Fruit fly (Drosophila melanogaster) whole organism, embryonic: ENCODE data around the gene CG17027.

Experiments used
- Bgb ChIP-seq: fragments of 200-800 bp; sonication (Bioruptor generic); IDR thresholded peaks from 2 replicates; pipeline ENCODE4 v1.3.6; 2022; ENCODE audit warnings: missing biosample characterization, missing genetic modification characterization; ENCODE audit not compliant: partially characterized antibody
- CG10462 ChIP-seq: fragments of 200-800 bp; sonication (Bioruptor generic); optimal IDR thresholded peaks from 2 replicates; lab custom pipeline; 2016; ENCODE audit warnings: missing biosample characterization, missing genetic modification characterization
- CG10654 ChIP-seq: fragments of 200-800 bp; sonication (Bioruptor generic); optimal IDR thresholded peaks from 2 replicates; lab custom pipeline; 2016; ENCODE audit warnings: missing biosample characterization, missing genetic modification characterization
- CG15073 ChIP-seq: fragments of 200-800 bp; sonication (Bioruptor generic); optimal IDR thresholded peaks from 2 replicates; lab custom pipeline; 2016; ENCODE audit warnings: missing biosample characterization, missing genetic modification characterization
- CG15479 ChIP-seq: fragments of 200-800 bp; sonication (Bioruptor generic); optimal IDR thresholded peaks from 3 replicates; lab custom pipeline; 2019; ENCODE audit warnings: missing biosample characterization, mild to moderate bottlenecking, missing genetic modification characterization, moderate library complexity
- CG15601 ChIP-seq: fragments of 200-800 bp; sonication (Bioruptor generic); optimal IDR thresholded peaks from 3 replicates; lab custom pipeline; 2019; ENCODE audit warnings: missing biosample characterization, mild to moderate bottlenecking, missing genetic modification characterization, moderate library complexity
- CG1602 ChIP-seq: fragments of 200-800 bp; sonication (Bioruptor generic); optimal IDR thresholded peaks from 3 replicates; lab custom pipeline; 2016; ENCODE audit warnings: missing biosample characterization, missing genetic modification characterization
- CG17186 ChIP-seq: fragments of 200-800 bp; sonication (Bioruptor generic); optimal IDR thresholded peaks from 3 replicates; lab custom pipeline; 2017; ENCODE audit warnings: missing biosample characterization, missing genetic modification reagents, missing genetic modification characterization
- CG17612 ChIP-seq: fragments of 200-800 bp; sonication (Bioruptor generic); IDR thresholded peaks from 2 replicates; pipeline ENCODE4 v1.3.6; 2022; ENCODE audit warnings: missing biosample characterization, missing genetic modification characterization
- CG18262 ChIP-seq: fragments of 200-800 bp; optimal IDR thresholded peaks from 3 replicates; lab custom pipeline; 2019; ENCODE audit warnings: missing biosample characterization, mild to moderate bottlenecking, missing genetic modification characterization, moderate library complexity
- CG3281 ChIP-seq: fragments of 200-800 bp; sonication (Bioruptor generic); optimal IDR thresholded peaks from 3 replicates; lab custom pipeline; 2017; ENCODE audit warnings: missing biosample characterization, mild to moderate bottlenecking, missing genetic modification characterization
- CG34224 ChIP-seq: fragments of 200-800 bp; sonication (Bioruptor generic); IDR thresholded peaks from 3 replicates; pipeline ENCODE4 v1.3.6; 2022; ENCODE audit warnings: missing biosample characterization, missing genetic modification characterization; ENCODE audit not compliant: partially characterized antibody
- CG34422 ChIP-seq: fragments of 200-800 bp; sonication (Bioruptor generic); IDR thresholded peaks from 3 replicates; pipeline ENCODE4 v1.3.6; 2022; ENCODE audit warnings: missing biosample characterization, missing genetic modification characterization
- CG3847 ChIP-seq: fragments of 200-800 bp; sonication (Bioruptor generic); IDR thresholded peaks from 2 replicates; pipeline ENCODE4 v1.3.6; 2022; ENCODE audit warnings: missing biosample characterization, missing genetic modification characterization
- CG42726 ChIP-seq: fragments of 200-800 bp; sonication (Bioruptor generic); IDR thresholded peaks from 2 replicates; pipeline ENCODE4 v1.3.6; 2022; ENCODE audit warnings: missing biosample characterization, missing genetic modification characterization; ENCODE audit not compliant: partially characterized antibody
- CG4328 ChIP-seq: fragments of 200-800 bp; sonication (Bioruptor generic); optimal IDR thresholded peaks from 3 replicates; lab custom pipeline; 2017; ENCODE audit warnings: missing biosample characterization, missing genetic modification reagents, missing genetic modification characterization
- CG4424 ChIP-seq: fragments of 200-800 bp; sonication (Bioruptor generic); optimal IDR thresholded peaks from 3 replicates; lab custom pipeline; 2016; ENCODE audit warnings: missing biosample characterization, missing genetic modification characterization
- CG6175 ChIP-seq: fragments of 200-800 bp; sonication (Bioruptor generic); IDR thresholded peaks from 3 replicates; pipeline ENCODE4 v1.3.6; 2022; ENCODE audit warnings: missing biosample characterization, missing genetic modification characterization
- CG7928 ChIP-seq: fragments of 200-800 bp; sonication (Bioruptor generic); optimal IDR thresholded peaks from 2 replicates; lab custom pipeline; 2017; ENCODE audit warnings: missing biosample characterization, mild to moderate bottlenecking, missing genetic modification characterization
- CG9817 ChIP-seq: fragments of 200-800 bp; sonication (Bioruptor generic); optimal IDR thresholded peaks from 2 replicates; lab custom pipeline; 2018; ENCODE audit warnings: missing biosample characterization, mild to moderate bottlenecking, missing genetic modification characterization, moderate library complexity
- Dek ChIP-seq: fragments of 200-800 bp; sonication (Bioruptor generic); optimal IDR thresholded peaks from 3 replicates; lab custom pipeline; 2019; ENCODE audit warnings: missing biosample characterization, mild to moderate bottlenecking, missing genetic modification characterization, moderate library complexity
- Dp ChIP-seq: fragments of 200-800 bp; sonication (Bioruptor generic); optimal IDR thresholded peaks from 2 replicates; lab custom pipeline; 2018; ENCODE audit warnings: missing biosample characterization, mild to moderate bottlenecking, missing genetic modification characterization, moderate library complexity
- Fer2 ChIP-seq: fragments of 200-800 bp; sonication (Bioruptor generic); optimal IDR thresholded peaks from 2 replicates; lab custom pipeline; 2018; ENCODE audit warnings: missing biosample characterization, mild to moderate bottlenecking, missing genetic modification characterization, moderate library complexity
- H2.0 ChIP-seq: fragments of 200-800 bp; sonication (Bioruptor generic); IDR thresholded peaks from 2 replicates; pipeline ENCODE4 v1.3.6; 2022; ENCODE audit warnings: missing biosample characterization, missing genetic modification characterization
- HHEX ChIP-seq: fragments of 200-800 bp; sonication (Bioruptor generic); optimal IDR thresholded peaks from 3 replicates; lab custom pipeline; 2017; ENCODE audit warnings: missing biosample characterization, mild to moderate bottlenecking, missing genetic modification characterization, missing genetic modification reagents
- HmgD ChIP-seq: fragments of 200-800 bp; sonication (Bioruptor generic); optimal IDR thresholded peaks from 3 replicates; lab custom pipeline; 2016; ENCODE audit warnings: missing biosample characterization, missing genetic modification characterization
- Ravus ChIP-seq: fragments of 200-800 bp; sonication (Bioruptor generic); IDR thresholded peaks from 2 replicates; pipeline ENCODE4 v1.3.6; 2022; ENCODE audit warnings: missing biosample characterization, missing genetic modification characterization
- Xbp1 ChIP-seq: fragments of 200-800 bp; sonication (Bioruptor generic); optimal IDR thresholded peaks from 3 replicates; lab custom pipeline; 2016; ENCODE audit warnings: missing biosample characterization, mild to moderate bottlenecking, missing genetic modification characterization
- ase ChIP-seq: fragments of 200-800 bp; sonication (Bioruptor generic); IDR thresholded peaks from 3 replicates; pipeline ENCODE4 v1.3.6; 2022; ENCODE audit warnings: missing biosample characterization, missing genetic modification characterization
- az2 ChIP-seq: fragments of 200-800 bp; sonication (Bioruptor generic); optimal IDR thresholded peaks from 3 replicates; lab custom pipeline; 2016; ENCODE audit warnings: missing biosample characterization, missing genetic modification characterization
- bigmax ChIP-seq: fragments of 200-800 bp; sonication (Bioruptor generic); optimal IDR thresholded peaks from 2 replicates; lab custom pipeline; 2018; ENCODE audit warnings: missing biosample characterization, mild to moderate bottlenecking, missing genetic modification characterization
- cato ChIP-seq: fragments of 200-800 bp; sonication (Bioruptor generic); optimal IDR thresholded peaks from 2 replicates; lab custom pipeline; 2016; ENCODE audit warnings: missing biosample characterization, missing genetic modification characterization, borderline replicate concordance
- chinmo ChIP-seq: fragments of 200-800 bp; sonication (Bioruptor generic); IDR thresholded peaks from 4 replicates; pipeline ENCODE4 v1.3.6; 2022; ENCODE audit warnings: missing biosample characterization, missing genetic modification characterization; ENCODE audit not compliant: partially characterized antibody
- cwo ChIP-seq: fragments of 200-800 bp; sonication (Bioruptor generic); optimal IDR thresholded peaks from 3 replicates; lab custom pipeline; 2017; ENCODE audit warnings: missing biosample characterization, missing genetic modification characterization, mild to moderate bottlenecking, moderate library complexity, missing genetic modification reagents
- danr ChIP-seq: fragments of 200-800 bp; sonication (Bioruptor generic); IDR thresholded peaks from 2 replicates; pipeline ENCODE4 v1.3.6; 2022; ENCODE audit warnings: missing biosample characterization, missing genetic modification characterization
- fu2 ChIP-seq: fragments of 200-800 bp; sonication (Bioruptor generic); optimal IDR thresholded peaks from 2 replicates; lab custom pipeline; 2016; ENCODE audit warnings: missing biosample characterization, missing genetic modification characterization
- grau ChIP-seq: fragments of 200-800 bp; optimal IDR thresholded peaks from 3 replicates; lab custom pipeline; 2019; ENCODE audit warnings: missing biosample characterization, mild to moderate bottlenecking, missing genetic modification characterization, moderate library complexity
- maf-S ChIP-seq: fragments of 200-800 bp; sonication (Bioruptor generic); optimal IDR thresholded peaks from 2 replicates; lab custom pipeline; 2016; ENCODE audit warnings: missing biosample characterization, missing genetic modification characterization
- nmo ChIP-seq: fragments of 200-800 bp; sonication (Bioruptor generic); optimal IDR thresholded peaks from 2 replicates; lab custom pipeline; 2018; ENCODE audit warnings: missing biosample characterization, mild to moderate bottlenecking, missing genetic modification characterization, moderate library complexity
- onecut ChIP-seq: fragments of 200-800 bp; sonication (Bioruptor generic); IDR thresholded peaks from 2 replicates; pipeline ENCODE4 v1.3.6; 2022; ENCODE audit warnings: missing biosample characterization, missing genetic modification characterization
- peb ChIP-seq: fragments of 200-800 bp; sonication (Bioruptor generic); IDR thresholded peaks from 2 replicates; pipeline ENCODE4 v1.3.6; 2022; ENCODE audit warnings: missing biosample characterization, missing genetic modification characterization
- ro ChIP-seq: fragments of 200-800 bp; sonication (Bioruptor generic); IDR thresholded peaks from 2 replicates; pipeline ENCODE4 v1.3.6; 2022; ENCODE audit warnings: missing biosample characterization, missing genetic modification characterization
- sima ChIP-seq: fragments of 200-800 bp; sonication (Bioruptor generic); optimal IDR thresholded peaks from 2 replicates; lab custom pipeline; 2016; ENCODE audit warnings: missing biosample characterization, missing genetic modification characterization
- sna ChIP-seq: fragments of 200-800 bp; sonication (Bioruptor generic); IDR thresholded peaks from 2 replicates; pipeline ENCODE4 v1.3.6; 2022; ENCODE audit warnings: missing biosample characterization, missing genetic modification characterization; ENCODE audit not compliant: partially characterized antibody
- sqz ChIP-seq: fragments of 200-800 bp; sonication (Bioruptor generic); optimal IDR thresholded peaks from 3 replicates; lab custom pipeline; 2018; ENCODE audit warnings: missing biosample characterization, mild to moderate bottlenecking, missing genetic modification characterization
- stc ChIP-seq: fragments of 200-800 bp; sonication (Bioruptor generic); IDR thresholded peaks from 2 replicates; pipeline ENCODE4 v1.3.6; 2022; ENCODE audit warnings: missing biosample characterization, missing genetic modification characterization
- tgo ChIP-seq: fragments of 200-800 bp; sonication (Bioruptor generic); IDR thresholded peaks from 3 replicates; pipeline ENCODE4 v1.3.6; 2022; ENCODE audit warnings: missing biosample characterization, missing genetic modification characterization
- toy ChIP-seq: fragments of 200-800 bp; sonication (Bioruptor generic); IDR thresholded peaks from 2 replicates; pipeline ENCODE4 v1.3.6; 2022; ENCODE audit warnings: missing biosample characterization, missing genetic modification characterization
- ttk ChIP-seq: fragments of 200-800 bp; sonication (Bioruptor generic); IDR thresholded peaks from 2 replicates; pipeline ENCODE4 v2.1.2; 2022; ENCODE audit warnings: missing biosample characterization, missing genetic modification characterization

The CG17027 gene

dm6 chr3L:16004401-16005237, 24.7 kb downstream of the CG17027 start, which contains the start of the genes hzg and mRpS31 (continued):
- TF ChIP-seq cato (GFP tag; lab: Kevin White, UChicago) (no peak), CG6175 (GFP tag; lab: Robert Waterston, UW) (no peak), Dek (tag; lab: Kevin White, UChicago) (peak; percentile 23), CG42726 (no peak; the same call in 1 of the 2 replicates), nmo (peak; percentile 44), grau (tag; lab: Kevin White, UChicago) (peak; percentile 71), CG34224 (GFP tag; lab: Robert Waterston, UW) (no peak), CG34422 (GFP tag; lab: Robert Waterston, UW) (peak; percentile 35; the same call in 1 of the 3 replicates), sqz (GFP tag; lab: Kevin White, UChicago) (peak; percentile 65), bigmax (GFP tag; lab: Kevin White, UChicago) (no peak), fu2 (GFP tag; lab: Kevin White, UChicago) (peak; percentile 32), CG10654 (peak; percentile 50), Bgb (GFP tag; lab: Robert Waterston, UW) (peak; percentile 25; the same call in 1 of the 2 replicates), CG3281 (GFP tag; lab: Kevin White, UChicago) (peak; percentile 5), CG15601 (tag; lab: Kevin White, UChicago) (peak; percentile 20), HmgD (GFP tag; lab: Kevin White, UChicago) (no peak), sna (GFP tag; lab: Robert Waterston, UW) (no peak), CG18262 (peak; percentile 66), CG15073 (GFP tag; lab: Kevin White, UChicago) (no peak), chinmo (GFP tag; lab: Robert Waterston, UW) (no peak), CG10462 (GFP tag; lab: Kevin White, UChicago) (peak; percentile 32), peb (GFP tag; lab: Robert Waterston, UW) (peak; percentile 32; the same call in 1 of the 2 replicates), CG9817 (tag; lab: Kevin White, UChicago) (peak; percentile 67), danr (no peak), ro (GFP tag; lab: Robert Waterston, UW) (no peak), CG17186 (GFP tag; lab: Kevin White, UChicago) (no peak), H2.0 (peak; percentile 43; the same call in 1 of the 2 replicates), Fer2 (tag; lab: Kevin White, UChicago) (peak; percentile 20), CG4328 (GFP tag; lab: Kevin White, UChicago) (no peak), ase (GFP tag; lab: Robert Waterston, UW) (no peak), cwo (no peak), CG7928 (GFP tag; lab: Kevin White, UChicago) (no peak), maf-S (GFP tag; lab: Kevin White, UChicago) (no peak), az2 (GFP tag; lab: Kevin White, UChicago) (peak; percentile 57), stc (GFP tag; lab: Robert Waterston, UW) (no peak), CG17612 (GFP tag; lab: Robert Waterston, UW) (no peak), onecut (GFP tag; lab: Robert Waterston, UW) (no peak), toy (GFP tag; lab: Robert Waterston, UW) (no peak), Ravus (no peak), ttk (peak; percentile 23; the same call in 1 of the 2 replicates), HHEX (no peak), CG4424 (GFP tag; lab: Kevin White, UChicago) (peak; percentile 53), sima (no peak), tgo (peak; percentile 50; the same call in 2 of the 3 replicates), Dp (peak; percentile 9), Xbp1 (peak; percentile 54), CG3847 (GFP tag; lab: Robert Waterston, UW) (peak; percentile 61), CG15479 (peak; percentile 34), CG1602 (peak; percentile 54)
